Fruit fly (Drosophila melanogaster): Measurements from ENCODE around the gene Smr.

Smr gene

dm6 chrX:12756374-12756721, 13.9 kb upstream of the Smr start (continued):
- TF ChIP-seq CG7928 (GFP tag; optimal IDR thresholded peaks at IDR 0.05): no peak
- no peak for TF ChIP-seq CG2116 (GFP tag; optimal IDR thresholded peaks at IDR 0.05)
- TF ChIP-seq Nf-YC (tag; optimal IDR thresholded peaks at IDR 0.05): no peak
- TF ChIP-seq hkb (optimal IDR thresholded peaks at IDR 0.05): no peak
- no peak for TF ChIP-seq hkb (GFP tag; IDR thresholded peaks at IDR 0.05)
- TF ChIP-seq Myb (GFP tag; optimal IDR thresholded peaks at IDR 0.05): no peak
- no peak for TF ChIP-seq CG6791 (GFP tag; IDR thresholded peaks at IDR 0.05; ENCODE audit: partially characterized antibody)
- no peak for TF ChIP-seq pita (GFP tag; optimal IDR thresholded peaks at IDR 0.05)
- no peak for TF ChIP-seq zen2 (GFP tag; IDR thresholded peaks at IDR 0.05; ENCODE audit: partially characterized antibody)
- TF ChIP-seq run (tag; optimal IDR thresholded peaks at IDR 0.05): peak; percentile 11
- no peak for TF ChIP-seq CG14050 (GFP tag; IDR thresholded peaks at IDR 0.05)
- TF ChIP-seq az2 (GFP tag; optimal IDR thresholded peaks at IDR 0.05): no peak
- no peak for TF ChIP-seq odd (GFP tag; optimal IDR thresholded peaks at IDR 0.05)
- peak; percentile 67 for TF ChIP-seq sd (tag; optimal IDR thresholded peaks at IDR 0.05)
- TF ChIP-seq kni (GFP tag; optimal IDR thresholded peaks at IDR 0.05): peak; percentile 65
- no peak for TF ChIP-seq CG11723 (GFP tag; optimal IDR thresholded peaks at IDR 0.05)
- TF ChIP-seq CG1233 (GFP tag; optimal IDR thresholded peaks at IDR 0.05): no peak
- no peak for TF ChIP-seq grau (tag; optimal IDR thresholded peaks at IDR 0.05)
- no peak for TF ChIP-seq CG11695 (GFP tag; IDR thresholded peaks at IDR 0.05)
- TF ChIP-seq ham (GFP tag; IDR thresholded peaks at IDR 0.05): no peak
- no peak for TF ChIP-seq NC2β (GFP tag; optimal IDR thresholded peaks at IDR 0.05)
- no peak for TF ChIP-seq Drgx (GFP tag; IDR thresholded peaks at IDR 0.05)
- TF ChIP-seq Opbp (GFP tag; IDR thresholded peaks at IDR 0.05; ENCODE audit: partially characterized antibody): no peak
- TF ChIP-seq sim (GFP tag; IDR thresholded peaks at IDR 0.05): no peak
- no peak for TF ChIP-seq fru (optimal IDR thresholded peaks at IDR 0.05)
- no peak for TF ChIP-seq tin (GFP tag; optimal IDR thresholded peaks at IDR 0.05)
- no peak for TF ChIP-seq cato (GFP tag; optimal IDR thresholded peaks at IDR 0.05; ENCODE audit: borderline replicate concordance)
- no peak for TF ChIP-seq HLH4C (GFP tag; IDR thresholded peaks at IDR 0.05; ENCODE audit: partially characterized antibody)
- TF ChIP-seq Tbp (GFP tag; optimal IDR thresholded peaks at IDR 0.05): no peak
- no peak for TF ChIP-seq Kr (GFP tag; optimal IDR thresholded peaks at IDR 0.05)
- TF ChIP-seq Mes4 (GFP tag; optimal IDR thresholded peaks at IDR 0.05): no peak
- no peak for TF ChIP-seq Optix (GFP tag; IDR thresholded peaks at IDR 0.05)
- TF ChIP-seq Meics (GFP tag; optimal IDR thresholded peaks at IDR 0.05): no peak
- TF ChIP-seq CG7839 (tag; optimal IDR thresholded peaks at IDR 0.05): no peak
- TF ChIP-seq cwo (GFP tag; optimal IDR thresholded peaks at IDR 0.05): no peak
- TF ChIP-seq CG12942 (GFP tag; optimal IDR thresholded peaks at IDR 0.05): no peak
- TF ChIP-seq CkIIα-i1 (GFP tag; IDR thresholded peaks at IDR 0.05): no peak
- no peak for TF ChIP-seq CG12219 (GFP tag; optimal IDR thresholded peaks at IDR 0.05)
- peak; percentile 99 for TF ChIP-seq ftz-f1 (GFP tag; optimal IDR thresholded peaks at IDR 0.05)
- no peak for TF ChIP-seq Mad (GFP tag; optimal IDR thresholded peaks at IDR 0.05)
- no peak for TF ChIP-seq CG2129 (GFP tag; IDR thresholded peaks at IDR 0.05; ENCODE audit: partially characterized antibody)
- TF ChIP-seq CG3163 (GFP tag; optimal IDR thresholded peaks at IDR 0.05): no peak
- no peak for TF ChIP-seq CG1792 (GFP tag; optimal IDR thresholded peaks at IDR 0.05)
- TF ChIP-seq CG42726 (GFP tag; IDR thresholded peaks at IDR 0.05; ENCODE audit: partially characterized antibody): 0 out of 2 replicates have a peak, but pooled peaks have one; percentile 34
- peak; percentile 91 for TF ChIP-seq CG12769 (tag; optimal IDR thresholded peaks at IDR 0.05)
- no peak for TF ChIP-seq CG18262 (tag; optimal IDR thresholded peaks at IDR 0.05)
- TF ChIP-seq CG4820 (GFP tag; optimal IDR thresholded peaks at IDR 0.05): no peak
- TF ChIP-seq Eip74EF (GFP tag; optimal IDR thresholded peaks at IDR 0.05): peak in 1 of 2 experiments; percentile 17
- TF ChIP-seq CG31365 (tag; optimal IDR thresholded peaks at IDR 0.05): no peak
- TF ChIP-seq Xrp1 (GFP tag; IDR thresholded peaks at IDR 0.05): no peak
- no peak for TF ChIP-seq CoRest (tag; optimal IDR thresholded peaks at IDR 0.05)
- no peak for TF ChIP-seq slp2 (GFP tag; optimal IDR thresholded peaks at IDR 0.05)
